Worm (Caenorhabditis elegans) whole organism, L4 larva: Measurements from ENCODE around the gene tbc-14.

Source experiments
- F49E8.2 ChIP-seq: sonication (generic microtip); optimal IDR thresholded peaks from 2 replicates; lab custom pipeline; 2016; ENCODE audit warnings: missing compliant biosample characterization, mild to moderate bottlenecking, missing genetic modification characterization, borderline replicate concordance
- R02D3.7 ChIP-seq: fragments of 150-350 bp; sonication (generic microtip); optimal IDR thresholded peaks from 3 replicates; lab custom pipeline; 2014; ENCODE audit warnings: missing biosample characterization, missing genetic modification characterization
- dpl-1 ChIP-seq: fragments of 150-350 bp; optimal IDR thresholded peaks from 2 replicates; lab custom pipeline; 2014; ENCODE audit warnings: missing biosample characterization, missing genetic modification reagents, missing genetic modification characterization
- lin-15B ChIP-seq: fragments of 150-350 bp; sonication (generic microtip); optimal IDR thresholded peaks from 3 replicates; lab custom pipeline; 2014; ENCODE audit warnings: missing biosample characterization, missing genetic modification characterization
- lin-39 ChIP-seq: fragments of 150-350 bp; optimal IDR thresholded peaks from 2 replicates; lab custom pipeline; 2014; ENCODE audit warnings: missing biosample characterization, missing genetic modification reagents, missing genetic modification characterization
- mep-1 ChIP-seq: fragments of 150-350 bp; sonication (generic microtip); optimal IDR thresholded peaks from 3 replicates; lab custom pipeline; 2014; ENCODE audit warnings: missing biosample characterization, missing genetic modification characterization
- nhr-102 ChIP-seq: sonication (generic microtip); optimal IDR thresholded peaks from 2 replicates; lab custom pipeline; 2016; ENCODE audit warnings: mild to moderate bottlenecking, missing genetic modification characterization, moderate library complexity, missing compliant biosample characterization
- nhr-237 ChIP-seq: sonication (generic microtip); optimal IDR thresholded peaks from 2 replicates; lab custom pipeline; 2017; ENCODE audit warnings: missing biosample characterization, missing genetic modification characterization
- nhr-25 ChIP-seq: sonication (generic microtip); optimal IDR thresholded peaks from 2 replicates; lab custom pipeline; 2017; ENCODE audit warnings: missing genetic modification characterization, mild to moderate bottlenecking, missing compliant biosample characterization, antibody characterized with exemption, moderate library complexity, borderline replicate concordance; ENCODE audit not compliant: insufficient read depth
- nhr-28 ChIP-seq: fragments of 150-350 bp; optimal IDR thresholded peaks from 2 replicates; lab custom pipeline; 2014; ENCODE audit warnings: missing biosample characterization, missing genetic modification characterization
- snpc-4 ChIP-seq: fragments of 150-350 bp; optimal IDR thresholded peaks from 2 replicates; lab custom pipeline; 2014; ENCODE audit warnings: missing biosample characterization, missing genetic modification characterization
- zag-1 ChIP-seq: fragments of 150-350 bp; optimal IDR thresholded peaks from 2 replicates; lab custom pipeline; 2014; ENCODE audit warnings: missing biosample characterization, missing genetic modification characterization

ce11 chrII:13389461-13389860 lies 57.9 kb downstream of the tbc-14 start, which contains the start of gene Y48C3A.14:
- TF ChIP-seq F49E8.2 (tag; lab: Kevin White, UChicago) (no peak), R02D3.7 (tag; lab: Kevin White, UChicago) (no peak), lin-15B (tag; lab: Kevin White, UChicago) (no peak), zag-1 (tag; lab: Kevin White, UChicago) (no peak), mep-1 (tag; lab: Kevin White, UChicago) (no peak), nhr-25 (tag; lab: Kevin White, UChicago) (no peak), snpc-4 (no peak), dpl-1 (GFP tag; lab: Kevin White, UChicago) (no peak), lin-39 (no peak), nhr-28 (tag; lab: Kevin White, UChicago) (no peak), nhr-102 (tag; lab: Kevin White, UChicago) (no peak), nhr-237 (tag; lab: Kevin White, UChicago) (no peak)
